Worm (Caenorhabditis elegans): Measurements from ENCODE around the gene C32B5.6.

ce11 chrII:938549-938948 is 29.7 kb upstream of the C32B5.6 start, which contains the start of gene R07C3.3:
- TF ChIP-seq dao-5 (tag; optimal IDR thresholded peaks at IDR 0.05) (no peak), him-1 (tag; optimal IDR thresholded peaks at IDR 0.05) (no peak), W03F9.2 (tag; optimal IDR thresholded peaks at IDR 0.05) (no peak)

Measured in whole organism, L4/young adult.